Fruit fly (Drosophila melanogaster): Measurements from ENCODE around the gene CG32756.

The CG32756 gene

dm6 chrX:5918499-5919126 is 26.9 kb upstream of the CG32756 start (continued):
- TF ChIP-seq E2f2 (GFP tag; IDR thresholded peaks at IDR 0.05): peak; percentile 89
- peak in 1 of 2 experiments; percentile 97 for TF ChIP-seq Eip74EF (GFP tag; optimal IDR thresholded peaks at IDR 0.05)
- TF ChIP-seq luna (GFP tag; optimal IDR thresholded peaks at IDR 0.05): peak; percentile 98
- TF ChIP-seq btn (GFP tag; optimal IDR thresholded peaks at IDR 0.05): peak; percentile 97
- TF ChIP-seq CG5180 (GFP tag; optimal IDR thresholded peaks at IDR 0.05): peak; percentile 93
- TF ChIP-seq bab2 (GFP tag; optimal IDR thresholded peaks at IDR 0.05): peak; percentile 99
- TF ChIP-seq peb (GFP tag; IDR thresholded peaks at IDR 0.05): peak; percentile 99
- peak; percentile 100 for TF ChIP-seq Rfx (GFP tag; IDR thresholded peaks at IDR 0.05)
- peak; percentile 98 for TF ChIP-seq CG32767 (GFP tag; IDR thresholded peaks at IDR 0.05)
- TF ChIP-seq da (GFP tag; optimal IDR thresholded peaks at IDR 0.05): peak; percentile 98
- TF ChIP-seq Bgb (GFP tag; IDR thresholded peaks at IDR 0.05; ENCODE audit: partially characterized antibody): peak; percentile 96
- peak; percentile 99 for TF ChIP-seq Hmr (GFP tag; optimal IDR thresholded peaks at IDR 0.05)
- peak; percentile 95 for TF ChIP-seq D19B (GFP tag; optimal IDR thresholded peaks at IDR 0.05)

- no peak for TF ChIP-seq CG15073 (GFP tag; optimal IDR thresholded peaks at IDR 0.05)
- peak; percentile 31 for TF ChIP-seq sens (GFP tag)
- TF ChIP-seq Drgx (GFP tag; IDR thresholded peaks at IDR 0.05): 0 out of 2 replicates have a peak, but pooled peaks have one; percentile 6
- TF ChIP-seq cas (GFP tag; IDR thresholded peaks at IDR 0.05): no peak
- TF ChIP-seq HLH4C (GFP tag; IDR thresholded peaks at IDR 0.05; ENCODE audit: partially characterized antibody): 0 out of 3 replicates have a peak, but pooled peaks have one; percentile 25
Observed at dm6 chrX:5920932-5921331, 24.6 kb upstream of the CG32756 start.

DNA sequence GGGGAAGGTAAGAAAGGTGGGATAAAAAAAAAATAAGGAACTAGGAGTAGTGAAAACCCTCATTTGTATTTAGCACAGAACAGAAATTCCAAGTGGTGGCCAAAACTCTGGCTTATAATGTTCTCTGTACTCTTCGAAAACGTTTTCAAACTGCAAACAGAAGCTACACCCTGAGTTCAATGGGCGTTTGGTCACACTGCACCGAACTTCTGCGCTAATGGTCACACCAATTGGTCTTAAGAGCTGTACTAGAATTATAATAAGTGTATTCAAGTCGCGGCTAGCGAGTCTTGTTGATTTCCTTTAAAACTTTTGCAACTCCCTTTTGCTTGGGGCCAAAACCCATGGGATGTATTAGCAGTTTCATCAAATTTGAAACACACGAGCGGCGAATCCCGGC is 23.4 kb upstream of the CG32756 start:
- TF ChIP-seq stwl (tag; optimal IDR thresholded peaks at IDR 0.05): peak; percentile 92
- TF ChIP-seq lmd (GFP tag; IDR thresholded peaks at IDR 0.05): no peak
- TF ChIP-seq twi (tag; optimal IDR thresholded peaks at IDR 0.05): no peak
- TF ChIP-seq Poxn (GFP tag; IDR thresholded peaks at IDR 0.05): no peak
- TF ChIP-seq CG9797 (GFP tag; optimal IDR thresholded peaks at IDR 0.05): no peak
- TF ChIP-seq E2f2 (GFP tag; IDR thresholded peaks at IDR 0.05): no peak
- no peak for TF ChIP-seq Bteb2 (GFP tag; optimal IDR thresholded peaks at IDR 0.05)
- no peak for TF ChIP-seq slp2 (GFP tag; optimal IDR thresholded peaks at IDR 0.05)
- no peak for TF ChIP-seq CG2889 (GFP tag; IDR thresholded peaks at IDR 0.05)
- no peak for TF ChIP-seq sim (GFP tag; IDR thresholded peaks at IDR 0.05)
- no peak for TF ChIP-seq CG16779 (GFP tag; IDR thresholded peaks at IDR 0.05)
- TF ChIP-seq CG8089 (GFP tag; optimal IDR thresholded peaks at IDR 0.05): no peak
- no peak for TF ChIP-seq ap (GFP tag; IDR thresholded peaks at IDR 0.05)
- TF ChIP-seq sob (GFP tag; IDR thresholded peaks at IDR 0.05): no peak
- TF ChIP-seq Trl (optimal IDR thresholded peaks at IDR 0.05): no peak
- TF ChIP-seq Trl (GFP tag; optimal IDR thresholded peaks at IDR 0.05): no peak
- TF ChIP-seq row (GFP tag; IDR thresholded peaks at IDR 0.05): 0 out of 3 replicates have a peak, but pooled peaks have one; percentile 28
- no peak for TF ChIP-seq CG31365 (tag; optimal IDR thresholded peaks at IDR 0.05)
- no peak for TF ChIP-seq CG3065 (GFP tag; optimal IDR thresholded peaks at IDR 0.05)
- TF ChIP-seq CG9215 (GFP tag; IDR thresholded peaks at IDR 0.05): no peak
- 0 out of 2 replicates have a peak, but pooled peaks have one; percentile 6 for TF ChIP-seq CG13287 (GFP tag; IDR thresholded peaks at IDR 0.05; ENCODE audit: partially characterized antibody)
- no peak for TF ChIP-seq CG2202 (tag; optimal IDR thresholded peaks at IDR 0.05)
- no peak for TF ChIP-seq zf30C (GFP tag; optimal IDR thresholded peaks at IDR 0.05)
